Worm (Caenorhabditis elegans) whole organism, L3 larva: ENCODE results near the gene K11H3.5.

ENCODE experiments used
- aly-2 ChIP-seq: fragments of 150-350 bp; optimal IDR thresholded peaks from 2 replicates; lab custom pipeline; 2014; ENCODE audit warnings: missing biosample characterization, missing genetic modification characterization
- mdl-1 ChIP-seq: fragments of 150-350 bp; optimal IDR thresholded peaks from 2 replicates; lab custom pipeline; 2014; ENCODE audit warnings: missing biosample characterization, missing genetic modification characterization
- nhr-11 ChIP-seq: fragments of 150-350 bp; optimal IDR thresholded peaks from 2 replicates; lab custom pipeline; 2014; ENCODE audit warnings: missing biosample characterization, missing genetic modification characterization
- nhr-12 ChIP-seq: fragments of 150-350 bp; optimal IDR thresholded peaks from 2 replicates; lab custom pipeline; 2014; ENCODE audit warnings: missing biosample characterization, missing genetic modification characterization
- nhr-237 ChIP-seq: fragments of 150-350 bp; optimal IDR thresholded peaks from 2 replicates; lab custom pipeline; 2014; ENCODE audit warnings: missing biosample characterization, missing genetic modification characterization
- nhr-77 ChIP-seq: fragments of 150-350 bp; optimal IDR thresholded peaks from 2 replicates; lab custom pipeline; 2014; ENCODE audit warnings: missing biosample characterization, missing genetic modification characterization
- snpc-4 ChIP-seq: fragments of 150-350 bp; optimal IDR thresholded peaks from 2 replicates; lab custom pipeline; 2014; ENCODE audit warnings: missing biosample characterization, missing genetic modification characterization
- tbx-2 ChIP-seq: sonication (generic microtip); optimal IDR thresholded peaks from 2 replicates; lab custom pipeline; 2016; ENCODE audit warnings: mild to moderate bottlenecking, missing genetic modification characterization, missing compliant biosample characterization
- unc-39 ChIP-seq: sonication (generic microtip); optimal IDR thresholded peaks from 4 replicates; lab custom pipeline; 2017; ENCODE audit warnings: missing biosample characterization, missing genetic modification characterization

- TF ChIP-seq nhr-11 (tag; lab: Kevin White, UChicago), result no peak
- TF ChIP-seq tbx-2 (tag; lab: Kevin White, UChicago), result no peak
- TF ChIP-seq nhr-237 (tag; lab: Kevin White, UChicago), result no peak
- TF ChIP-seq snpc-4 (tag; lab: Kevin White, UChicago), result no peak
- no peak for TF ChIP-seq aly-2 (tag; lab: Kevin White, UChicago)
- TF ChIP-seq unc-39, result no peak
- TF ChIP-seq mdl-1 (tag; lab: Kevin White, UChicago), result no peak
- TF ChIP-seq nhr-77 (tag; lab: Kevin White, UChicago), result no peak
- TF ChIP-seq nhr-12 (tag; lab: Kevin White, UChicago), result no peak
Measured at ce11 chrIII:9832569-9832968, 11.0 kb upstream of the K11H3.5 start.
